Fruit fly (Drosophila melanogaster) whole organism, adult: ENCODE results near the gene CG14143.
A peak's percentile ranks its signal among the peaks of the same experiment; 100 is the strongest.

Experiments used
- CG11617 ChIP-seq: fragments of 200-800 bp; sonication (Bioruptor generic); optimal IDR thresholded peaks from 2 replicates; lab custom pipeline; 2017; ENCODE audit warnings: mild to moderate bottlenecking, missing biosample characterization, missing genetic modification reagents, missing genetic modification characterization
- CG12768 ChIP-seq: fragments of 200-800 bp; sonication (Bioruptor generic); optimal IDR thresholded peaks from 2 replicates; lab custom pipeline; 2017; ENCODE audit warnings: missing biosample characterization, missing genetic modification characterization, mild to moderate bottlenecking, moderate library complexity, missing genetic modification reagents
- CG14711 ChIP-seq: fragments of 200-800 bp; sonication (Bioruptor generic); optimal IDR thresholded peaks from 2 replicates; lab custom pipeline; 2018; ENCODE audit warnings: missing biosample characterization, mild to moderate bottlenecking, missing genetic modification characterization, moderate library complexity
- CG1620 ChIP-seq: fragments of 200-800 bp; sonication (Bioruptor generic); optimal IDR thresholded peaks from 2 replicates; lab custom pipeline; 2016; ENCODE audit warnings: missing biosample characterization, missing genetic modification characterization
- CG33017 ChIP-seq: fragments of 200-800 bp; sonication (Bioruptor generic); optimal IDR thresholded peaks from 2 replicates; lab custom pipeline; 2018; ENCODE audit warnings: missing biosample characterization, mild to moderate bottlenecking, missing genetic modification characterization, moderate library complexity
- CG5204 ChIP-seq: fragments of 200-800 bp; sonication (Bioruptor generic); optimal IDR thresholded peaks from 2 replicates; lab custom pipeline; 2016; ENCODE audit warnings: missing biosample characterization, missing genetic modification characterization
- CG7045 ChIP-seq: fragments of 200-800 bp; sonication (Bioruptor generic); optimal IDR thresholded peaks from 2 replicates; lab custom pipeline; 2017; ENCODE audit warnings: missing biosample characterization, mild to moderate bottlenecking, missing genetic modification characterization
- CG7101 ChIP-seq: fragments of 200-800 bp; sonication (Bioruptor generic); optimal IDR thresholded peaks from 2 replicates; lab custom pipeline; 2018; ENCODE audit warnings: missing biosample characterization, mild to moderate bottlenecking, missing genetic modification characterization, moderate library complexity
- Clk ChIP-seq: fragments of 200-800 bp; sonication (Bioruptor generic); optimal IDR thresholded peaks from 2 replicates; lab custom pipeline; 2017; ENCODE audit warnings: missing biosample characterization, missing genetic modification characterization
- Crg-1 ChIP-seq: fragments of 200-800 bp; sonication (Bioruptor generic); optimal IDR thresholded peaks from 2 replicates; lab custom pipeline; 2016; ENCODE audit warnings: missing biosample characterization, missing genetic modification characterization
- Hr96 ChIP-seq: fragments of 200-800 bp; sonication (Bioruptor generic); optimal IDR thresholded peaks from 2 replicates; lab custom pipeline; 2016; ENCODE audit warnings: missing biosample characterization, missing genetic modification characterization
- Mnt ChIP-seq: fragments of 200-800 bp; sonication (Bioruptor generic); optimal IDR thresholded peaks from 2 replicates; lab custom pipeline; 2016; ENCODE audit warnings: missing biosample characterization, mild to moderate bottlenecking, missing genetic modification characterization
- bab1 ChIP-seq: fragments of 200-800 bp; sonication (Bioruptor generic); optimal IDR thresholded peaks from 3 replicates; lab custom pipeline; 2019; ENCODE audit warnings: missing biosample characterization, mild to moderate bottlenecking, missing genetic modification characterization, moderate library complexity
- cic ChIP-seq: fragments of 200-800 bp; sonication (Bioruptor generic); optimal IDR thresholded peaks from 2 replicates; lab custom pipeline; 2017; ENCODE audit warnings: missing biosample characterization, mild to moderate bottlenecking, missing genetic modification characterization, moderate library complexity
- cnc ChIP-seq, 2 experiments: fragments of >200 bp; optimal IDR thresholded peaks; 2 replicates each; lab custom pipeline; 2017
- kay ChIP-seq: fragments of 200-800 bp; sonication (Bioruptor generic); peaks from one replicate; lab custom pipeline; 2016; ENCODE audit warnings: missing biosample characterization, missing genetic modification characterization, borderline replicate concordance
- ovo ChIP-seq: fragments of 200-800 bp; sonication (Bioruptor generic); optimal IDR thresholded peaks from 2 replicates; lab custom pipeline; 2016; ENCODE audit warnings: missing biosample characterization, missing genetic modification characterization
- pad ChIP-seq: fragments of 200-800 bp; sonication (Bioruptor generic); optimal IDR thresholded peaks from 3 replicates; lab custom pipeline; 2017; ENCODE audit warnings: missing biosample characterization, missing genetic modification characterization, mild to moderate bottlenecking, moderate library complexity, missing genetic modification reagents
- tj ChIP-seq: fragments of 200-800 bp; sonication (Bioruptor generic); optimal IDR thresholded peaks from 3 replicates; lab custom pipeline; 2017; ENCODE audit warnings: missing biosample characterization, mild to moderate bottlenecking, missing genetic modification characterization, moderate library complexity
- toe ChIP-seq: fragments of 200-800 bp; sonication (Bioruptor generic); optimal IDR thresholded peaks from 2 replicates; lab custom pipeline; 2016; ENCODE audit warnings: missing biosample characterization, missing genetic modification characterization

The CG14143 gene

DNA sequence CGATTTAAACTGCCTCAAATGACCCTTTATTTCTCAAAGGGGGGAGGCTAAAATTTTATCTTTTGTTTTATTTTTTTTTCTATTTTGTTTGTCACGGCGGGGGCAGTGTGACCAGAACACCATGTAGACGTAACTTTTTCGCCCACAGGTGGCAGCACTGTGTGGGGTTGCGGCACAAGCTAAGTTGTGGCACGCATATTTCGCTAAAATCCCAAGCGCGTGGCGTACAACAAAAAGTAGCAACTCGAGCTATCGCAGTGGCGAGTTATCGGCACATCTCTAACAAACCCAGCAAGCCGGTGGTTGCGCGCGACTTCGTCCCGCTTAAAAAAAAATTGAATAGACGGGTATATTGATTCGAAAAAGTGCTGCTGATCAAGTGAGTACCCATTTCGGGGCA, 11.7 kb upstream of the CG14143 start, which contains the start of the genes Ufd1 and NaPi-III:
Ufd1 (minus strand) TSS at position 129 of the 400 bp plus-strand sequence.
NaPi-III (plus strand) TSS at position 261 of the 400 bp plus-strand sequence.
- peak; percentile 71 for TF ChIP-seq bab1
- TF ChIP-seq CG12768 (GFP tag; lab: Kevin White, UChicago), result no peak
- peak; percentile 47 for TF ChIP-seq CG11617 (GFP tag; lab: Kevin White, UChicago)
- TF ChIP-seq cic (GFP tag; lab: Kevin White, UChicago), result peak; percentile 73
- peak; percentile 51 for TF ChIP-seq CG1620 (GFP tag; lab: Kevin White, UChicago)
- TF ChIP-seq CG7045 (GFP tag; lab: Kevin White, UChicago), result no peak
- peak; percentile 24 for TF ChIP-seq Hr96 (GFP tag; lab: Kevin White, UChicago)
- TF ChIP-seq Clk (GFP tag; lab: Kevin White, UChicago), result no peak
- TF ChIP-seq CG5204, result no peak
- peak; percentile 73 for TF ChIP-seq Mnt (GFP tag; lab: Kevin White, UChicago)
- TF ChIP-seq CG33017, result no peak
- no peak for TF ChIP-seq pad (GFP tag; lab: Kevin White, UChicago)
- no peak for TF ChIP-seq Crg-1 (GFP tag; lab: Kevin White, UChicago)
- no peak for TF ChIP-seq kay
- no peak for TF ChIP-seq toe
- TF ChIP-seq ovo (GFP tag; lab: Kevin White, UChicago), result no peak
- TF ChIP-seq tj (GFP tag; lab: Kevin White, UChicago), result peak; percentile 26
- peak in 1 of 2 experiments; percentile 21 for TF ChIP-seq cnc (optimal IDR thresholded peaks at IDR 0.05; lab: Kevin White, UChicago)
- peak; percentile 45 for TF ChIP-seq CG7101 (tag; lab: Kevin White, UChicago)
- TF ChIP-seq CG14711, result no peak

DNA sequence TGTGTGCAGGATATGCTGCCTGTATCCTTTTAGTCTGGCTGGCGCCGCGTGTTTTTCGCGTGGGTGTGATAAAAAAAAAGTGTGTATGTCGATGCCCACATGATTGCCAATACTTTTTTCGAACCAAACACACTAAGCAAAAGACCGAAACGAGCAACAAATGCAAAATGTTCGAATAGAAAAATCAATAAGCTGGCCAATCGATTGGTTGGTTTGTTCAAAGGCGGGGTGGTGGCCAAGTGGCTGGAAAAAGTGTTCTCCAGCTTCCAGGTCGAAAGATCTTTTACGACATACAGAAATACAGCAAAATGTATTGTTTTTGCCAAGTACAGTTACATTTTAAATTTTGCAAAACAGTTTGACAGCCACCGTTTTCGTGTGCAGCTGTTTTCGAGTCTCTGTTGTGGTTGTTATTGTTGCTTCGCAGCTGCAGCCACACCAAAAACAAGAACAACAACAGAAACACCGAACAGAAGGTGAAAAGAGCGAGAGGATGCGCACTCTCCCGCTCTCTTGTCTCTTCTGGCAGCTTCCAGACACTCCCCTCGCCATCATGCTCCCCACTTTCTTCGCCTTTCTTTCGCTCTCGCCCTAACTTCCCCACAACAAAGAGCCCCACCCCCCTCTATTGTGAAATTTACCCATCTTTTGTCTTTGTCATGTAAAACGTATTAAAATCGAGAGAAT, 11.0 kb upstream of the CG14143 start:
- TF ChIP-seq CG14711 (no peak), pad (GFP tag; lab: Kevin White, UChicago) (peak; percentile 67), ovo (GFP tag; lab: Kevin White, UChicago) (peak; percentile 24), Mnt (GFP tag; lab: Kevin White, UChicago) (no peak), kay (no peak), CG33017 (no peak), cnc (optimal IDR thresholded peaks at IDR 0.05; lab: Kevin White, UChicago) (no peak), tj (GFP tag; lab: Kevin White, UChicago) (no peak)

DNA sequence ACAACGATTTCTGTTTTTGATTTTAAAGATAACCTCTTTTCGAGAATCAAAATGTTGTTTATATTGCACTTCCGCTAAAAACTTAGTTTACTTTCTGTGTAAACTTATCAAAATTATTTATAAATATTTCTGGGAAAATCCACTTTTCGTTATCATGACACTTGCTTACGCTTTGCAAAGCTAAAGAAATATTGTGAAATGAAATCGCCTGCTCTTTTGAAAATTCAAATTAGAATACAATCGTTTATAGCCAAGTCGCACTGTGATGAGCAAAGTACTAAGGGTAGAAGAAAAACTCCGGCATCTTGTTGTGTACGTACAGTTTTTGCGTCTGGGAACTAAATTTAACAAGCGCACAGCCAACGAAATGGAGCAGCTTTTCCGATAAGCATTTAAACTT, 10.3 kb upstream of the CG14143 start:
- TF ChIP-seq CG7045 (GFP tag; lab: Kevin White, UChicago) (no peak), kay (no peak), cnc (optimal IDR thresholded peaks at IDR 0.05; lab: Kevin White, UChicago) (no peak), ovo (GFP tag; lab: Kevin White, UChicago) (no peak), CG14711 (no peak), Hr96 (GFP tag; lab: Kevin White, UChicago) (no peak), Clk (GFP tag; lab: Kevin White, UChicago) (no peak), bab1 (no peak), Mnt (GFP tag; lab: Kevin White, UChicago) (no peak), CG7101 (tag; lab: Kevin White, UChicago) (no peak)

DNA sequence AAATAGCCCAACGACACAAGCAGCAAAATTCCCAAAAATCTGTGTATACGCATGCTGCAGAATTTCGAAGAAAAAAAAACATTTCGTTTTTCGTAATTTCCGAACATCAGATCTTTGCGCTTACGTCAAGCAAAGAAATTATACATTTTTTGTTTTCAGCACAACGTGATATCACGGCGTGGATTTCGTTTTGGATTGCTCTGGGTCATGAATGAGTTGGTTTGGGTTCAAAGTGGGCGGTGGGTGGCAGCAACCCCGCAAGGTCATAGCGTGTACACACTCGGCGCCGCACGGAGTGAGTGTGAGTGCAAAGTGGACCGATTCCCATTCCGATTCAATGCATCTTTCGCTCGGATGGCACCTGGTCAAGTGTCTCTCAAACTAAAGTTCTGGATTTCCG, 9.9 kb upstream of the CG14143 start:
- no peak for TF ChIP-seq CG1620 (GFP tag; lab: Kevin White, UChicago)
- TF ChIP-seq cic (GFP tag; lab: Kevin White, UChicago), result no peak
- no peak for TF ChIP-seq CG12768 (GFP tag; lab: Kevin White, UChicago)
- TF ChIP-seq CG7101 (tag; lab: Kevin White, UChicago), result no peak
- TF ChIP-seq Crg-1 (GFP tag; lab: Kevin White, UChicago), result no peak
- TF ChIP-seq kay, result no peak
- TF ChIP-seq Hr96 (GFP tag; lab: Kevin White, UChicago), result no peak
- TF ChIP-seq bab1, result no peak
- no peak for TF ChIP-seq cnc (optimal IDR thresholded peaks at IDR 0.05; lab: Kevin White, UChicago)
- TF ChIP-seq tj (GFP tag; lab: Kevin White, UChicago), result no peak
- TF ChIP-seq toe, result no peak
- TF ChIP-seq CG33017, result no peak
- TF ChIP-seq ovo (GFP tag; lab: Kevin White, UChicago), result no peak
- no peak for TF ChIP-seq CG14711

DNA sequence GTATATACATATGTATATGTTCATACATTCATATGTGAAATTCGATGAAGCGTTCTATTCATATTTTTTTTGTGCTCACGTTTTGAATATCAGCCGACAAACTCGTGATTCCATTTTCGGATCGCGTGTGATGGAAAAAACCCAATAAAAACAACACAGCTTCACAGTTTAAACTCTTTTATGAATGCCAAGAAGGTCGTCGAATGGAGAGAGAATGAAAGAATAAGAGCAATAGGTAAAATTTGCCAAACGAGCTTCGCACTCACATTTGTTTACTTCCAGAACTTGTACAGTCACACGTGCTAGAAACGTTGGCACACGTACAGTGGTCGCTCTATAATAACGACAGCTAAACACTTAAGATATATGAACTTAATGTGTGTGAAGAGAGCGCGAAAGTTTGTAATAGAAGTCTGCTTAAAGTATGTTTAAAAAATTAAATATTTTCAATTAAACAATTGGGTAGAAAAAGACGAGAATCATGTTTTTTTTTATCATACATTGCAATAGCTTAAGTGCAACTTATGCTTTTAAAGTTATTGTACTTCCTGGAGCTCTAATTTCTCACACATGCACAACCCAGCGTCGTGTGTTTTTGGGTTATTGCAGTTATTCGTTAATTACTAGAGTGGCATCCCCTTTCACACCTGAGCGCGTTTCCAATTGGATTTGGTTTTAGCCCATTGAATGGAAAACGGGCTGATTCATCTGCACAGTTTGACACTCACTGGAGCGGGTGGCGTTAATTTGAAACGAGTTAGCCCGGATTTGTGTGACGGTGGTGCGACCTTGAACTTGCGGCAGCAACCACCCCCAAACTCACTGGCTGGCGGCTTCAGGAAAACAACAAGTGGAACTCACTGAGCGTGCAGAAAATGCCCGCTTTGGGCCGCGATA, 8.9 kb upstream of the CG14143 start:
- TF ChIP-seq Clk (GFP tag; lab: Kevin White, UChicago) (no peak), CG1620 (GFP tag; lab: Kevin White, UChicago) (no peak), pad (GFP tag; lab: Kevin White, UChicago) (no peak), Crg-1 (GFP tag; lab: Kevin White, UChicago) (no peak), CG7101 (tag; lab: Kevin White, UChicago) (no peak), bab1 (peak; percentile 58), toe (no peak), CG11617 (GFP tag; lab: Kevin White, UChicago) (no peak), cnc (optimal IDR thresholded peaks at IDR 0.05; lab: Kevin White, UChicago) (no peak), CG14711 (peak; percentile 33), ovo (GFP tag; lab: Kevin White, UChicago) (no peak), Mnt (GFP tag; lab: Kevin White, UChicago) (peak; percentile 3)
